Worm (Caenorhabditis elegans): ENCODE measurements around the gene osm-7.

The osm-7 gene

ce11 chrIII:13530017-13530416 lies 46.0 kb upstream of the osm-7 start (continued):
- TF ChIP-seq mxl-1 (tag; optimal IDR thresholded peaks at IDR 0.05) (no peak), B0019.2 (GFP tag; conservative IDR thresholded peaks at IDR 0.05) (no peak), chd-7 (tag; optimal IDR thresholded peaks at IDR 0.05) (no peak), mes-4 (tag; optimal IDR thresholded peaks at IDR 0.05) (no peak), dpl-1 (GFP tag; optimal IDR thresholded peaks at IDR 0.05) (peak; percentile 71), ztf-18 (tag; optimal IDR thresholded peaks at IDR 0.05) (no peak), nfyb-1 (GFP tag; IDR thresholded peaks at IDR 0.05) (peak; percentile 71), snpc-1.3 (tag; optimal IDR thresholded peaks at IDR 0.05; ENCODE audit: insufficient read depth) (no peak), bed-2 (GFP tag; IDR thresholded peaks at IDR 0.05) (no peak), hrde-1 (tag; optimal IDR thresholded peaks at IDR 0.05; ENCODE audit: borderline replicate concordance) (no peak), rcor-1 (GFP tag; IDR thresholded peaks at IDR 0.05) (no peak; the same call in 1 of the 2 replicates), Y56A3A.18 (GFP tag; IDR thresholded peaks at IDR 0.05) (no peak), mcd-1 (GFP tag; IDR thresholded peaks at IDR 0.05) (peak; percentile 95), ztf-6 (GFP tag; IDR thresholded peaks at IDR 0.05) (no peak), lin-54 (GFP tag; optimal IDR thresholded peaks at IDR 0.05) (peak; percentile 63), lsy-27 (tag; optimal IDR thresholded peaks at IDR 0.05; ENCODE audit: borderline replicate concordance, insufficient read depth) (no peak), ZK185.1 (tag; optimal IDR thresholded peaks at IDR 0.05; ENCODE audit: poor library complexity, severe bottlenecking) (no peak), ceh-79 (tag; optimal IDR thresholded peaks at IDR 0.05) (no peak), madf-6 (GFP tag; IDR thresholded peaks at IDR 0.05) (peak; percentile 93), ztf-22 (GFP tag; optimal IDR thresholded peaks at IDR 0.05) (no peak), sptf-2 (GFP tag; optimal IDR thresholded peaks at IDR 0.05) (no peak), madf-3 (GFP tag; IDR thresholded peaks at IDR 0.05) (0 out of 2 replicates have a peak, but pooled peaks have one; percentile 25), unc-62 (GFP tag; optimal IDR thresholded peaks at IDR 0.05) (no peak), sea-2 (GFP tag; IDR thresholded peaks at IDR 0.05) (no peak), lsl-1 (GFP tag; optimal IDR thresholded peaks at IDR 0.05) (peak; percentile 52), lin-35 (GFP tag; optimal IDR thresholded peaks at IDR 0.05) (no peak), ccch-3 (GFP tag; optimal IDR thresholded peaks at IDR 0.05) (no peak), tbp1 (GFP tag; optimal IDR thresholded peaks at IDR 0.05) (peak; percentile 45), C17E4.6 (GFP tag; IDR thresholded peaks at IDR 0.05) (no peak), ztf-26 (tag; optimal IDR thresholded peaks at IDR 0.05) (no peak), zfh-2 (GFP tag; conservative IDR thresholded peaks at IDR 0.05) (no peak), Y67H2A.10 (GFP tag; conservative IDR thresholded peaks at IDR 0.05) (no peak), F33H1.4 (GFP tag; IDR thresholded peaks at IDR 0.05) (peak; percentile 64), C06A6.2 (GFP tag; conservative IDR thresholded peaks at IDR 0.05) (no peak), let-607 (tag; optimal IDR thresholded peaks at IDR 0.05) (no peak), T26A5.8 (tag; optimal IDR thresholded peaks at IDR 0.05) (no peak), T07F8.4 (tag; optimal IDR thresholded peaks at IDR 0.05) (no peak), nfya-2 (GFP tag; IDR thresholded peaks at IDR 0.05) (no peak), aptf-3 (GFP tag; IDR thresholded peaks at IDR 0.05) (no peak), snpc-4 (GFP tag; optimal IDR thresholded peaks at IDR 0.05) (no peak), snpc-4 (tag; optimal IDR thresholded peaks at IDR 0.05) (peak in 2 of 4 experiments; percentile 15 to 16), tbx-9 (tag; optimal IDR thresholded peaks at IDR 0.05; ENCODE audit: borderline replicate concordance) (no peak), F55B11.4 (tag; optimal IDR thresholded peaks at IDR 0.05; ENCODE audit: borderline replicate concordance, insufficient read depth) (no peak), ceh-100 (GFP tag; IDR thresholded peaks at IDR 0.05) (peak; percentile 21; the same call in 1 of the 2 replicates), nhr-90 (tag; optimal IDR thresholded peaks at IDR 0.05) (no peak), egrh-3 (GFP tag; IDR thresholded peaks at IDR 0.05) (no peak), nhr-120 (GFP tag; IDR thresholded peaks at IDR 0.05) (no peak), madf-8 (GFP tag; conservative IDR thresholded peaks at IDR 0.05) (peak; percentile 83), D2030.7 (GFP tag; IDR thresholded peaks at IDR 0.05) (peak; percentile 82)
